Worm (Caenorhabditis elegans) whole organism, L4 larva: Measurements from ENCODE around the gene B0454.6.

Experiments
- ceh-28 ChIP-seq: fragments of 150-350 bp; optimal IDR thresholded peaks from 2 replicates; lab custom pipeline; 2014; ENCODE audit warnings: missing biosample characterization, missing genetic modification reagents, missing genetic modification characterization
- ceh-62 ChIP-seq: sonication (generic microtip); optimal IDR thresholded peaks from 2 replicates; lab custom pipeline; 2017; ENCODE audit warnings: missing biosample characterization, missing genetic modification characterization
- duxl-1 ChIP-seq: sonication (generic microtip); optimal IDR thresholded peaks from 2 replicates; lab custom pipeline; 2016; ENCODE audit warnings: mild to moderate bottlenecking, missing genetic modification characterization, moderate library complexity, missing compliant biosample characterization; ENCODE audit not compliant: poor library complexity
- dve-1 ChIP-seq: sonication (generic microtip); optimal IDR thresholded peaks from 2 replicates; lab custom pipeline; 2017; ENCODE audit warnings: antibody characterized with exemption, mild to moderate bottlenecking, missing genetic modification characterization, missing compliant biosample characterization; ENCODE audit not compliant: insufficient read depth
- lin-13 ChIP-seq: fragments of 150-350 bp; optimal IDR thresholded peaks from 2 replicates; lab custom pipeline; 2014; ENCODE audit warnings: missing biosample characterization, missing genetic modification reagents, missing genetic modification characterization
- madf-5 ChIP-seq, 2 experiments: fragments of 200-800 bp; sonication (Bioruptor generic); IDR thresholded peaks; 2 replicates each; pipeline ENCODE4 v1.3.6; 2022; ENCODE audit warnings: missing compliant biosample characterization in 2 of 2, missing genetic modification characterization in 2 of 2
- nhr-11 ChIP-seq: fragments of 150-350 bp; optimal IDR thresholded peaks from 2 replicates; lab custom pipeline; 2014; ENCODE audit warnings: missing biosample characterization, missing genetic modification characterization
- nhr-28 ChIP-seq: fragments of 150-350 bp; optimal IDR thresholded peaks from 2 replicates; lab custom pipeline; 2014; ENCODE audit warnings: missing biosample characterization, missing genetic modification characterization

ce11 chrII:2985935-2986498 is 46.6 kb upstream of the B0454.6 start:
- TF ChIP-seq duxl-1 (tag; lab: Kevin White, UChicago) (no peak), nhr-11 (tag; lab: Kevin White, UChicago) (no peak), nhr-28 (tag; lab: Kevin White, UChicago) (no peak), dve-1 (no peak), lin-13 (GFP tag; lab: Kevin White, UChicago) (peak; percentile 37), madf-5 (GFP tag; IDR thresholded peaks at IDR 0.05; lab: Robert Waterston, UW) (no peak), ceh-28 (tag; lab: Kevin White, UChicago) (no peak), ceh-62 (tag; lab: Kevin White, UChicago) (no peak)
